Fruit fly (Drosophila melanogaster): ENCODE data around the gene Mocs1.

Mocs1 gene

dm6 chr3L:11093046-11093520 is 22.8 kb downstream of the Mocs1 start, which contains the start of gene JIL-1:
JIL-1 (minus strand) TSS chr3L:11093193.
- TF ChIP-seq CG17801 (GFP tag; optimal IDR thresholded peaks at IDR 0.05; ENCODE audit: partially characterized antibody), result peak; percentile 54

- no peak for TF ChIP-seq CG17801 (GFP tag; optimal IDR thresholded peaks at IDR 0.05; ENCODE audit: partially characterized antibody)
These were observed 24.0 kb downstream of the Mocs1 start for dm6 chr3L:11094279-11094678.

dm6 chr3L:11096195-11096908 is 26.0 kb downstream of the Mocs1 start, which contains the start of the genes CG46439, Iyd and CG33947:
CG46439 (minus strand) TSS chr3L:11096245.
Iyd (minus strand) TSS chr3L:11096245.
CG33947 (plus strand) TSS chr3L:11096496.
- peak; percentile 92 for TF ChIP-seq CG17801 (GFP tag; optimal IDR thresholded peaks at IDR 0.05; ENCODE audit: partially characterized antibody)

dm6 chr3L:11097982-11098663 is 27.8 kb downstream of the Mocs1 start, which contains the start of the genes Irbp18 and APP-BP1:
Irbp18 (minus strand) TSS chr3L:11098186.
APP-BP1 (plus strand) TSS chr3L:11098412.
- peak; percentile 91 for TF ChIP-seq CG17801 (GFP tag; optimal IDR thresholded peaks at IDR 0.05; ENCODE audit: partially characterized antibody)

- no peak for TF ChIP-seq CG17801 (GFP tag; optimal IDR thresholded peaks at IDR 0.05; ENCODE audit: partially characterized antibody)
These were observed 31.3 kb downstream of the Mocs1 start, which contains the start of gene Elo68beta for dm6 chr3L:11101598-11101997. Elo68beta (minus strand) TSS chr3L:11101698.

- TF ChIP-seq CG17801 (GFP tag; optimal IDR thresholded peaks at IDR 0.05; ENCODE audit: partially characterized antibody), result no peak
These were observed 32.6 kb downstream of the Mocs1 start, which contains the start of gene Elo68alpha for dm6 chr3L:11102930-11103329. Elo68alpha (minus strand) TSS chr3L:11103030.

dm6 chr3L:11103773-11104172 is 33.4 kb downstream of the Mocs1 start, which contains the start of gene CG32071:
CG32071 (minus strand) TSS chr3L:11103873.
- no peak for TF ChIP-seq CG17801 (GFP tag; optimal IDR thresholded peaks at IDR 0.05; ENCODE audit: partially characterized antibody)

- TF ChIP-seq CG17801 (GFP tag; optimal IDR thresholded peaks at IDR 0.05; ENCODE audit: partially characterized antibody), result no peak
These were observed 37.1 kb downstream of the Mocs1 start, which contains the start of gene CG32073 for dm6 chr3L:11107432-11107831. CG32073 (minus strand) TSS chr3L:11107582.

- no peak for TF ChIP-seq CG17801 (GFP tag; optimal IDR thresholded peaks at IDR 0.05; ENCODE audit: partially characterized antibody)
These were observed 37.6 kb downstream of the Mocs1 start, which contains the start of gene CG12522 for dm6 chr3L:11107935-11108334. CG12522 (plus strand) TSS chr3L:11108235.

- TF ChIP-seq CG17801 (GFP tag; optimal IDR thresholded peaks at IDR 0.05; ENCODE audit: partially characterized antibody), result no peak
These were observed 39.1 kb downstream of the Mocs1 start, which contains the start of the genes CG34012 and emei for dm6 chr3L:11109454-11109853. CG34012 (minus strand) TSS chr3L:11109505. emei (plus strand) TSS chr3L:11109690.

- no peak for TF ChIP-seq CG17801 (GFP tag; optimal IDR thresholded peaks at IDR 0.05; ENCODE audit: partially characterized antibody)
These were observed 42.1 kb downstream of the Mocs1 start for dm6 chr3L:11112427-11112826.

- peak; percentile 76 for TF ChIP-seq CG17801 (GFP tag; optimal IDR thresholded peaks at IDR 0.05; ENCODE audit: partially characterized antibody)
These were observed 43.2 kb downstream of the Mocs1 start, which contains the start of gene Sod1 for dm6 chr3L:11113198-11114197. Sod1 (minus strand) TSS chr3L:11113740.

dm6 chr3L:11117733-11118132 is 47.4 kb downstream of the Mocs1 start:
- no peak for TF ChIP-seq CG17801 (GFP tag; optimal IDR thresholded peaks at IDR 0.05; ENCODE audit: partially characterized antibody)

Measured in ovary, adult (tissue).